Fruit fly (Drosophila melanogaster) whole organism, embryonic: ENCODE measurements around the gene Ndfip.
A peak's percentile ranks its signal among the peaks of the same experiment; 100 is the strongest.

Experiments
- Asciz ChIP-seq: fragments of 200-800 bp; sonication (Bioruptor generic); optimal IDR thresholded peaks from 2 replicates; lab custom pipeline; 2017; ENCODE audit warnings: missing biosample characterization, mild to moderate bottlenecking, missing genetic modification characterization, missing genetic modification reagents
- Blimp-1 ChIP-seq: fragments of 200-800 bp; sonication (Bioruptor generic); optimal IDR thresholded peaks from 3 replicates; lab custom pipeline; 2018; ENCODE audit warnings: missing biosample characterization, missing genetic modification characterization, mild to moderate bottlenecking, moderate library complexity, missing genetic modification reagents
- CG13287 ChIP-seq: fragments of 200-800 bp; sonication (Bioruptor generic); IDR thresholded peaks from 2 replicates; pipeline ENCODE4 v1.3.6; 2022; ENCODE audit warnings: missing biosample characterization, missing genetic modification characterization; ENCODE audit not compliant: partially characterized antibody
- CG13894 ChIP-seq: fragments of 200-800 bp; sonication (Bioruptor generic); optimal IDR thresholded peaks from 3 replicates; lab custom pipeline; 2018; ENCODE audit warnings: missing biosample characterization, mild to moderate bottlenecking, missing genetic modification characterization, moderate library complexity
- CG16815 ChIP-seq: fragments of 200-800 bp; sonication (Bioruptor generic); optimal IDR thresholded peaks from 3 replicates; lab custom pipeline; 2017; ENCODE audit warnings: missing biosample characterization, mild to moderate bottlenecking, missing genetic modification characterization
- CG18764 ChIP-seq: fragments of 200-800 bp; sonication (Bioruptor generic); optimal IDR thresholded peaks from 3 replicates; lab custom pipeline; 2016; ENCODE audit warnings: missing biosample characterization, missing genetic modification characterization
- CG2889 ChIP-seq: fragments of 200-800 bp; sonication (Bioruptor generic); IDR thresholded peaks from 3 replicates; pipeline ENCODE4 v1.3.6; 2022; ENCODE audit warnings: missing biosample characterization, missing genetic modification characterization
- CG32532 ChIP-seq: fragments of 200-800 bp; sonication (Bioruptor generic); IDR thresholded peaks from 2 replicates; pipeline ENCODE4 v1.3.6; 2022; ENCODE audit warnings: missing biosample characterization, missing genetic modification characterization
- CG33557 ChIP-seq: fragments of 200-800 bp; sonication (Bioruptor generic); optimal IDR thresholded peaks from 2 replicates; lab custom pipeline; 2019; ENCODE audit warnings: missing biosample characterization, mild to moderate bottlenecking, missing genetic modification characterization, moderate library complexity
- CG4404 ChIP-seq: fragments of 200-800 bp; sonication (Bioruptor generic); IDR thresholded peaks from 2 replicates; pipeline ENCODE4 v1.3.6; 2022; ENCODE audit warnings: missing biosample characterization, missing genetic modification characterization
- CG4707 ChIP-seq: fragments of 200-800 bp; sonication (Bioruptor generic); optimal IDR thresholded peaks from 2 replicates; lab custom pipeline; 2018; ENCODE audit warnings: missing biosample characterization, mild to moderate bottlenecking, missing genetic modification characterization, moderate library complexity
- CG4820 ChIP-seq: fragments of 200-800 bp; sonication (Bioruptor generic); optimal IDR thresholded peaks from 3 replicates; lab custom pipeline; 2016; ENCODE audit warnings: missing biosample characterization, missing genetic modification characterization
- CG6654 ChIP-seq: fragments of 200-800 bp; sonication (Bioruptor generic); optimal IDR thresholded peaks from 2 replicates; lab custom pipeline; 2017; ENCODE audit warnings: missing biosample characterization, mild to moderate bottlenecking, missing genetic modification characterization
- CG7786 ChIP-seq: fragments of 200-800 bp; sonication (Bioruptor generic); optimal IDR thresholded peaks from 2 replicates; lab custom pipeline; 2016; ENCODE audit warnings: missing biosample characterization, missing genetic modification characterization
- CG7987 ChIP-seq: fragments of 200-800 bp; sonication (Bioruptor generic); optimal IDR thresholded peaks from 2 replicates; lab custom pipeline; 2018; ENCODE audit warnings: missing biosample characterization, mild to moderate bottlenecking, missing genetic modification characterization, moderate library complexity
- CG9876 ChIP-seq: fragments of 200-800 bp; sonication (Bioruptor generic); optimal IDR thresholded peaks from 2 replicates; lab custom pipeline; 2016; ENCODE audit warnings: missing biosample characterization, missing genetic modification characterization
- Camta ChIP-seq: fragments of 200-800 bp; sonication (Bioruptor generic); optimal IDR thresholded peaks from 2 replicates; lab custom pipeline; 2016; ENCODE audit warnings: missing biosample characterization, missing genetic modification characterization
- Dad ChIP-seq: fragments of 200-800 bp; sonication (Bioruptor generic); optimal IDR thresholded peaks from 3 replicates; lab custom pipeline; 2016; ENCODE audit warnings: missing biosample characterization, missing genetic modification characterization
- Dip3 ChIP-seq: fragments of 200-800 bp; sonication (Bioruptor generic); optimal IDR thresholded peaks from 3 replicates; lab custom pipeline; 2016; ENCODE audit warnings: missing biosample characterization, missing genetic modification characterization
- Dp ChIP-seq: fragments of 200-800 bp; sonication (Bioruptor generic); optimal IDR thresholded peaks from 2 replicates; lab custom pipeline; 2018; ENCODE audit warnings: missing biosample characterization, mild to moderate bottlenecking, missing genetic modification characterization, moderate library complexity
- Fer2 ChIP-seq: fragments of 200-800 bp; sonication (Bioruptor generic); optimal IDR thresholded peaks from 2 replicates; lab custom pipeline; 2018; ENCODE audit warnings: missing biosample characterization, mild to moderate bottlenecking, missing genetic modification characterization, moderate library complexity
- Myb ChIP-seq: fragments of 200-800 bp; sonication (Bioruptor generic); optimal IDR thresholded peaks from 2 replicates; lab custom pipeline; 2016; ENCODE audit warnings: missing biosample characterization, missing genetic modification characterization
- Opbp ChIP-seq: fragments of 200-800 bp; sonication (Bioruptor generic); IDR thresholded peaks from 3 replicates; pipeline ENCODE4 v1.3.6; 2022; ENCODE audit warnings: missing biosample characterization, missing genetic modification characterization; ENCODE audit not compliant: partially characterized antibody
- Pdp1 ChIP-seq, 2 experiments: fragments of 200-800 bp; sonication (Bioruptor generic); optimal IDR thresholded peaks; 3 replicates each; lab custom pipeline; 2016; ENCODE audit warnings: missing biosample characterization in 2 of 2, missing genetic modification characterization in 2 of 2, mild to moderate bottlenecking in 1 of 2, moderate library complexity in 1 of 2
- Rx ChIP-seq: fragments of 200-800 bp; sonication (Bioruptor generic); IDR thresholded peaks from 2 replicates; pipeline ENCODE4 v1.3.6; 2022; ENCODE audit warnings: missing biosample characterization, missing genetic modification characterization
- abd-A ChIP-seq: fragments of 200-800 bp; sonication (Bioruptor generic); optimal IDR thresholded peaks from 3 replicates; lab custom pipeline; 2019; ENCODE audit warnings: missing biosample characterization, mild to moderate bottlenecking, missing genetic modification characterization, moderate library complexity
- al ChIP-seq: fragments of 200-800 bp; sonication (Bioruptor generic); IDR thresholded peaks from 2 replicates; pipeline ENCODE4 v1.3.6; 2022; ENCODE audit warnings: missing biosample characterization, missing genetic modification characterization
- ato ChIP-seq: fragments of 200-800 bp; sonication (Bioruptor generic); IDR thresholded peaks from 2 replicates; pipeline ENCODE4 v1.3.6; 2022; ENCODE audit warnings: missing biosample characterization, missing genetic modification characterization; ENCODE audit not compliant: partially characterized antibody
- az2 ChIP-seq: fragments of 200-800 bp; sonication (Bioruptor generic); optimal IDR thresholded peaks from 3 replicates; lab custom pipeline; 2016; ENCODE audit warnings: missing biosample characterization, missing genetic modification characterization
- bab2 ChIP-seq: fragments of 200-800 bp; sonication (Bioruptor generic); optimal IDR thresholded peaks from 2 replicates; lab custom pipeline; 2016; ENCODE audit warnings: missing biosample characterization, missing genetic modification characterization
- bcd ChIP-seq: fragments of 200-800 bp; sonication (Bioruptor generic); optimal IDR thresholded peaks from 2 replicates; lab custom pipeline; 2017; ENCODE audit warnings: missing biosample characterization, mild to moderate bottlenecking, missing genetic modification characterization
- dm ChIP-seq: fragments of 200-800 bp; sonication (Bioruptor generic); optimal IDR thresholded peaks from 3 replicates; lab custom pipeline; 2016; ENCODE audit warnings: missing biosample characterization, missing genetic modification characterization
- emc ChIP-seq: fragments of 200-800 bp; sonication (Bioruptor generic); optimal IDR thresholded peaks from 2 replicates; lab custom pipeline; 2016; ENCODE audit warnings: missing biosample characterization, missing genetic modification characterization
- ftz-f1 ChIP-seq: fragments of 200-800 bp; sonication (Bioruptor generic); optimal IDR thresholded peaks from 2 replicates; lab custom pipeline; 2016; ENCODE audit warnings: missing biosample characterization, missing genetic modification characterization
- gce ChIP-seq: fragments of 200-800 bp; sonication (Bioruptor generic); IDR thresholded peaks from 3 replicates; pipeline ENCODE4 v1.3.6; 2022; ENCODE audit warnings: missing biosample characterization, missing genetic modification characterization
- gfzf ChIP-seq: fragments of 200-800 bp; sonication (Bioruptor generic); optimal IDR thresholded peaks from 2 replicates; lab custom pipeline; 2016; ENCODE audit warnings: missing biosample characterization, mild to moderate bottlenecking, missing genetic modification characterization, moderate library complexity
- jing ChIP-seq: fragments of 200-800 bp; sonication (Bioruptor generic); optimal IDR thresholded peaks from 2 replicates; lab custom pipeline; 2018; ENCODE audit warnings: missing biosample characterization, mild to moderate bottlenecking, missing genetic modification characterization
- knrl ChIP-seq: fragments of 200-800 bp; sonication (Bioruptor generic); IDR thresholded peaks from 3 replicates; pipeline ENCODE4 v1.3.6; 2022; ENCODE audit warnings: missing biosample characterization, missing genetic modification characterization; ENCODE audit not compliant: partially characterized antibody
- lmd ChIP-seq: fragments of 200-800 bp; sonication (Bioruptor generic); IDR thresholded peaks from 2 replicates; pipeline ENCODE4 v1.3.6; 2022; ENCODE audit warnings: missing biosample characterization, missing genetic modification characterization
- mld ChIP-seq: fragments of 200-800 bp; sonication (Bioruptor generic); IDR thresholded peaks from 3 replicates; pipeline ENCODE4 v1.3.6; 2022; ENCODE audit warnings: missing biosample characterization, missing genetic modification characterization; ENCODE audit not compliant: partially characterized antibody
- nom ChIP-seq: fragments of 200-800 bp; sonication (Bioruptor generic); optimal IDR thresholded peaks from 2 replicates; lab custom pipeline; 2017; ENCODE audit warnings: missing biosample characterization, missing genetic modification characterization, mild to moderate bottlenecking, moderate library complexity, missing genetic modification reagents
- oc ChIP-seq: fragments of 200-800 bp; sonication (Bioruptor generic); optimal IDR thresholded peaks from 2 replicates; lab custom pipeline; 2018; ENCODE audit warnings: missing biosample characterization, mild to moderate bottlenecking, missing genetic modification characterization, moderate library complexity
- pan ChIP-seq, 4 experiments: fragments of >200 bp in 3 of 4; fragments of 200-800 bp in 1 of 4; sonication (Bioruptor generic) in 1 of 4; optimal IDR thresholded peaks in 3 of 4; IDR thresholded peaks in 1 of 4; 2 replicates each; pipeline versions ENCODE4 v1.3.6 to Lab custom; 2017 to 2022; ENCODE audit warnings: missing biosample characterization in 2 of 4, missing genetic modification characterization in 2 of 4, mixed read lengths in 1 of 4
- pho ChIP-seq: fragments of 200-800 bp; sonication (Bioruptor generic); optimal IDR thresholded peaks from 2 replicates; lab custom pipeline; 2016; ENCODE audit warnings: missing biosample characterization, missing genetic modification characterization
- phol ChIP-seq: fragments of 200-800 bp; sonication (Bioruptor generic); optimal IDR thresholded peaks from 3 replicates; lab custom pipeline; 2018; ENCODE audit warnings: missing biosample characterization, mild to moderate bottlenecking, missing genetic modification characterization, moderate library complexity
- schlank ChIP-seq: fragments of 200-800 bp; sonication (Bioruptor generic); optimal IDR thresholded peaks from 2 replicates; lab custom pipeline; 2018; ENCODE audit warnings: missing biosample characterization, mild to moderate bottlenecking, missing genetic modification characterization
- tgo ChIP-seq: fragments of 200-800 bp; sonication (Bioruptor generic); IDR thresholded peaks from 3 replicates; pipeline ENCODE4 v1.3.6; 2022; ENCODE audit warnings: missing biosample characterization, missing genetic modification characterization
- zf30C ChIP-seq: fragments of 200-800 bp; sonication (Bioruptor generic); optimal IDR thresholded peaks from 3 replicates; lab custom pipeline; 2018; ENCODE audit warnings: missing biosample characterization, mild to moderate bottlenecking, missing genetic modification characterization
- zfh1 ChIP-seq: fragments of 200-800 bp; sonication (Bioruptor generic); IDR thresholded peaks from 3 replicates; pipeline ENCODE4 v1.3.6; 2022; ENCODE audit warnings: missing biosample characterization, missing genetic modification characterization

Ndfip gene

dm6 chr3L:17656716-17657395 is 2.8 kb upstream of the Ndfip start (continued):
- TF ChIP-seq CG4707 (GFP tag; lab: Kevin White, UChicago) (peak; percentile 62), dm (GFP tag; lab: Kevin White, UChicago) (no peak), emc (GFP tag; lab: Kevin White, UChicago) (no peak), CG18764 (GFP tag; lab: Kevin White, UChicago) (no peak), schlank (tag; lab: Kevin White, UChicago) (no peak), gce (GFP tag; lab: Robert Waterston, UW) (no peak), al (GFP tag; lab: Robert Waterston, UW) (no peak), bab2 (GFP tag; lab: Kevin White, UChicago) (peak; percentile 36), abd-A (tag; lab: Kevin White, UChicago) (no peak), zfh1 (no peak), ftz-f1 (no peak), CG4820 (GFP tag; lab: Kevin White, UChicago) (no peak), Dip3 (GFP tag; lab: Kevin White, UChicago) (no peak), Dp (GFP tag; lab: Kevin White, UChicago) (no peak), Rx (GFP tag; lab: Robert Waterston, UW) (no peak), lmd (no peak), CG2889 (no peak), oc (tag; lab: Kevin White, UChicago) (peak; percentile 58), Pdp1 (GFP tag; optimal IDR thresholded peaks at IDR 0.05; lab: Kevin White, UChicago) (peak in 1 of 2 experiments; percentile 38), tgo (GFP tag; lab: Robert Waterston, UW) (no peak), az2 (no peak), nom (no peak), Opbp (GFP tag; lab: Robert Waterston, UW) (no peak), pan (optimal IDR thresholded peaks at IDR 0.05; lab: Kevin White, UChicago) (no peak), pan (GFP tag; optimal IDR thresholded peaks at IDR 0.05 in 1 of 2, IDR thresholded peaks at IDR 0.05 in 1 of 2) (no peak), zf30C (GFP tag; lab: Kevin White, UChicago) (no peak), CG6654 (GFP tag; lab: Kevin White, UChicago) (no peak), jing (GFP tag; lab: Kevin White, UChicago) (no peak), Myb (GFP tag; lab: Kevin White, UChicago) (no peak), gfzf (GFP tag; lab: Kevin White, UChicago) (no peak), CG32532 (GFP tag; lab: Robert Waterston, UW) (no peak), Fer2 (tag; lab: Kevin White, UChicago) (no peak), CG4404 (GFP tag; lab: Robert Waterston, UW) (no peak), ato (GFP tag; lab: Robert Waterston, UW) (no peak), CG13894 (no peak), mld (GFP tag; lab: Robert Waterston, UW) (no peak), bcd (no peak), Dad (GFP tag; lab: Kevin White, UChicago) (no peak), Blimp-1 (peak; percentile 37), CG7786 (no peak), Camta (no peak), pho (no peak), CG16815 (GFP tag; lab: Kevin White, UChicago) (no peak), phol (tag; lab: Kevin White, UChicago) (no peak), CG13287 (GFP tag; lab: Robert Waterston, UW) (no peak), CG9876 (GFP tag; lab: Kevin White, UChicago) (no peak), Asciz (GFP tag; lab: Kevin White, UChicago) (peak; percentile 58), knrl (GFP tag; lab: Robert Waterston, UW) (no peak), CG33557 (GFP tag; lab: Kevin White, UChicago) (peak; percentile 29), CG7987 (GFP tag; lab: Kevin White, UChicago) (no peak)
